Worm (Caenorhabditis elegans): Measurements from ENCODE around the gene inpp-4B.

inpp-4B gene

ce11 chrIII:10270778-10271307 lies 4.2 kb upstream of the inpp-4B start, which contains the start of gene cnk-1:
TSS of gene cnk-1 (plus strand) at chrIII:10271257.
- TF ChIP-seq sea-1 (GFP tag; conservative IDR thresholded peaks at IDR 0.05) (0 out of 2 replicates have a peak, but pooled peaks have one; percentile 54), tra-4 (tag; optimal IDR thresholded peaks at IDR 0.05) (no peak), tbx-11 (GFP tag; IDR thresholded peaks at IDR 0.05) (0 out of 2 replicates have a peak, but pooled peaks have one; percentile 34), ets-7 (tag; optimal IDR thresholded peaks at IDR 0.05) (no peak), aly-1 (tag; optimal IDR thresholded peaks at IDR 0.05) (no peak), flt-1 (GFP tag; IDR thresholded peaks at IDR 0.05) (peak; percentile 55; the same call in 1 of the 2 replicates), pes-1 (GFP tag; IDR thresholded peaks at IDR 0.05) (peak; percentile 82), ceh-13 (GFP tag; optimal IDR thresholded peaks at IDR 0.05) (no peak), B0310.2 (tag; optimal IDR thresholded peaks at IDR 0.05) (no peak), hmg-4 (GFP tag; optimal IDR thresholded peaks at IDR 0.05) (peak; percentile 3), ama-1 (optimal IDR thresholded peaks at IDR 0.05) (no peak), tbx-37 (GFP tag; conservative IDR thresholded peaks at IDR 0.05) (peak; percentile 77), scrt-1 (GFP tag; IDR thresholded peaks at IDR 0.05) (peak; percentile 63; the same call in 1 of the 2 replicates), hmbx-1 (tag; optimal IDR thresholded peaks at IDR 0.05) (no peak), hnd-1 (tag; optimal IDR thresholded peaks at IDR 0.05) (no peak), ceh-36 (tag; optimal IDR thresholded peaks at IDR 0.05) (no peak), F13C5.2 (tag; optimal IDR thresholded peaks at IDR 0.05) (peak; percentile 49)

DNA sequence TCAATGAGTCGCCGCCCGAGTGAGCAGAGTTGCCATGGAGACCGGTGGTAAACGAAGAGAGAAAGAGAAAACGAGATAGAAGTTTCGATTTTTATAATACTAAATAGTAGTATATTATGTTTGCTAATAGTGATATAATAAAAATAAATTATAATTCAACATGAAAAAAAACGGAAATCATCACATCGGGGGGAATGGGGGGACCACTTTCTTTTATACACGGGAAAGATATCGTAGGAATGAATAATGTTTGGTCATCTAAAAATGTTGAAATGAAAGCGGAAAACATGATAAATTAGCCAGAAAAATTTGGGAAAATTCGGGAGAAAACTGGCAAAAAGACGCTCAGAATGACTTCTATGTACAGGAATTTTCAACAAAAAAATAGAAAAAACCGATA lies 5.0 kb downstream of the inpp-4B start, which contains the start of gene bbs-5:
TSS of gene bbs-5 (minus strand) at position 101 of the 400 bp plus-strand sequence.
- TF ChIP-seq hmg-4 (GFP tag; optimal IDR thresholded peaks at IDR 0.05), result no peak
- no peak for TF ChIP-seq flt-1 (GFP tag; IDR thresholded peaks at IDR 0.05)
- TF ChIP-seq F13C5.2 (tag; optimal IDR thresholded peaks at IDR 0.05), result no peak
- no peak for TF ChIP-seq tbx-11 (GFP tag; IDR thresholded peaks at IDR 0.05)
- TF ChIP-seq tbx-37 (GFP tag; conservative IDR thresholded peaks at IDR 0.05), result no peak
- no peak for TF ChIP-seq sea-1 (GFP tag; conservative IDR thresholded peaks at IDR 0.05)
- TF ChIP-seq hmbx-1 (tag; optimal IDR thresholded peaks at IDR 0.05), result no peak

- no peak for TF ChIP-seq hmbx-1 (tag; optimal IDR thresholded peaks at IDR 0.05)
- TF ChIP-seq hnd-1 (tag; optimal IDR thresholded peaks at IDR 0.05), result no peak
- TF ChIP-seq ets-7 (tag; optimal IDR thresholded peaks at IDR 0.05), result no peak
- no peak for TF ChIP-seq F13C5.2 (tag; optimal IDR thresholded peaks at IDR 0.05)
- TF ChIP-seq flt-1 (GFP tag; IDR thresholded peaks at IDR 0.05), result no peak
- TF ChIP-seq B0310.2 (tag; optimal IDR thresholded peaks at IDR 0.05), result no peak
- no peak for TF ChIP-seq hmg-4 (GFP tag; optimal IDR thresholded peaks at IDR 0.05)
- no peak for TF ChIP-seq tbx-11 (GFP tag; IDR thresholded peaks at IDR 0.05)
- no peak for TF ChIP-seq tbx-37 (GFP tag; conservative IDR thresholded peaks at IDR 0.05)
These were observed 5.4 kb downstream of the inpp-4B start for ce11 chrIII:10261256-10261655.

ce11 chrIII:10258641-10259040 lies 8.0 kb downstream of the inpp-4B start, which contains the start of gene rip-1:
TSS of gene rip-1 (minus strand) at chrIII:10258741.
- TF ChIP-seq scrt-1 (GFP tag; IDR thresholded peaks at IDR 0.05), result no peak
- no peak for TF ChIP-seq hmg-4 (GFP tag; optimal IDR thresholded peaks at IDR 0.05)
- no peak for TF ChIP-seq pes-1 (GFP tag; IDR thresholded peaks at IDR 0.05)
- no peak for TF ChIP-seq sea-1 (GFP tag; conservative IDR thresholded peaks at IDR 0.05)
- TF ChIP-seq aly-1 (tag; optimal IDR thresholded peaks at IDR 0.05), result no peak
- no peak for TF ChIP-seq hnd-1 (tag; optimal IDR thresholded peaks at IDR 0.05)
- TF ChIP-seq ceh-36 (tag; optimal IDR thresholded peaks at IDR 0.05), result no peak

ce11 chrIII:10254583-10254982 lies 12.1 kb downstream of the inpp-4B start, which contains the start of gene R01H10.4:
TSS of gene R01H10.4 (plus strand) at chrIII:10254818.
- no peak for TF ChIP-seq scrt-1 (GFP tag; IDR thresholded peaks at IDR 0.05)
- TF ChIP-seq ama-1 (optimal IDR thresholded peaks at IDR 0.05), result no peak
- TF ChIP-seq hmbx-1 (tag; optimal IDR thresholded peaks at IDR 0.05), result no peak
- TF ChIP-seq ceh-36 (tag; optimal IDR thresholded peaks at IDR 0.05), result no peak
- TF ChIP-seq sea-1 (GFP tag; conservative IDR thresholded peaks at IDR 0.05), result no peak
- TF ChIP-seq hnd-1 (tag; optimal IDR thresholded peaks at IDR 0.05), result no peak
- TF ChIP-seq B0310.2 (tag; optimal IDR thresholded peaks at IDR 0.05), result no peak
- TF ChIP-seq tbx-37 (GFP tag; conservative IDR thresholded peaks at IDR 0.05), result no peak
- TF ChIP-seq F13C5.2 (tag; optimal IDR thresholded peaks at IDR 0.05), result no peak
- no peak for TF ChIP-seq aly-1 (tag; optimal IDR thresholded peaks at IDR 0.05)
- no peak for TF ChIP-seq pes-1 (GFP tag; IDR thresholded peaks at IDR 0.05)
- TF ChIP-seq ets-7 (tag; optimal IDR thresholded peaks at IDR 0.05), result no peak
- no peak for TF ChIP-seq hmg-4 (GFP tag; optimal IDR thresholded peaks at IDR 0.05)
- TF ChIP-seq flt-1 (GFP tag; IDR thresholded peaks at IDR 0.05), result no peak
- no peak for TF ChIP-seq ceh-13 (GFP tag; optimal IDR thresholded peaks at IDR 0.05)

- no peak for TF ChIP-seq hnd-1 (tag; optimal IDR thresholded peaks at IDR 0.05)
These were observed 13.3 kb downstream of the inpp-4B start for ce11 chrIII:10253334-10253733.

DNA sequence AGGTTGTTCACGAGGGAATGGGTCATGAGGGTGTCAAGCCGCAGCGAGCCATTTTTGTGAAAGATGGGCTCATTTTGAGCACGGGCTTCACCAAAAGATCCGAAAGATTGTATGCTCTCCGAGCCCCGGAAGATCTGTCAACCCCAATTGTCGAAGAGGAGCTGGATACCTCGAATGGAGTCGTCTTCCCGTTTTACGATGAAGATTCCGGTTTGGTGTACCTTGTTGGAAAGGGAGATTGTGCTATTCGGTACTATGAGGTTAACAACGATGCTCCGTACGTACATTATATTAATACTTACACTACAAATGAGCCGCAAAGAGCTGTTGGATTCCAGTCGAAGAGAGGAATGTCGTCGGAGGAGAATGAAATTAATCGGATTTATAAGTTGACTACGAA lies 15.6 kb downstream of the inpp-4B start:
- no peak for TF ChIP-seq sea-1 (GFP tag; conservative IDR thresholded peaks at IDR 0.05)

- TF ChIP-seq F13C5.2 (tag; optimal IDR thresholded peaks at IDR 0.05), result no peak
- TF ChIP-seq ceh-36 (tag; optimal IDR thresholded peaks at IDR 0.05), result no peak
- no peak for TF ChIP-seq ama-1 (optimal IDR thresholded peaks at IDR 0.05)
- 0 out of 2 replicates have a peak, but pooled peaks have one; percentile 22 for TF ChIP-seq scrt-1 (GFP tag; IDR thresholded peaks at IDR 0.05)
- TF ChIP-seq hmbx-1 (tag; optimal IDR thresholded peaks at IDR 0.05), result no peak
- no peak for TF ChIP-seq ets-7 (tag; optimal IDR thresholded peaks at IDR 0.05)
- no peak for TF ChIP-seq aly-1 (tag; optimal IDR thresholded peaks at IDR 0.05)
- TF ChIP-seq sea-1 (GFP tag; conservative IDR thresholded peaks at IDR 0.05), result no peak
- TF ChIP-seq B0310.2 (tag; optimal IDR thresholded peaks at IDR 0.05), result no peak
- peak; percentile 13 for TF ChIP-seq hmg-4 (GFP tag; optimal IDR thresholded peaks at IDR 0.05)
- no peak for TF ChIP-seq ceh-13 (GFP tag; optimal IDR thresholded peaks at IDR 0.05)
- TF ChIP-seq tbx-11 (GFP tag; IDR thresholded peaks at IDR 0.05), result no peak
- TF ChIP-seq hnd-1 (tag; optimal IDR thresholded peaks at IDR 0.05), result no peak
These were observed 18.1 kb downstream of the inpp-4B start, which contains the start of the genes div-1 and cor-1 for ce11 chrIII:10248441-10249137. TSS of gene div-1 (minus strand) at chrIII:10248559. TSS of gene cor-1 (plus strand) at chrIII:10249111.

Data from whole organism, early embryonic.